Fruit fly (Drosophila melanogaster) whole organism, adult: Measurements from ENCODE around the gene CG31917.
A peak's percentile ranks its signal among the peaks of the same experiment; 100 is the strongest.

Experiments
- CG1620 ChIP-seq: fragments of 200-800 bp; sonication (Bioruptor generic); optimal IDR thresholded peaks from 2 replicates; lab custom pipeline; 2016; ENCODE audit warnings: missing biosample characterization, missing genetic modification characterization
- CG33017 ChIP-seq: fragments of 200-800 bp; sonication (Bioruptor generic); optimal IDR thresholded peaks from 2 replicates; lab custom pipeline; 2018; ENCODE audit warnings: missing biosample characterization, mild to moderate bottlenecking, missing genetic modification characterization, moderate library complexity
- CG5204 ChIP-seq: fragments of 200-800 bp; sonication (Bioruptor generic); optimal IDR thresholded peaks from 2 replicates; lab custom pipeline; 2016; ENCODE audit warnings: missing biosample characterization, missing genetic modification characterization
- CG7045 ChIP-seq: fragments of 200-800 bp; sonication (Bioruptor generic); optimal IDR thresholded peaks from 2 replicates; lab custom pipeline; 2017; ENCODE audit warnings: missing biosample characterization, mild to moderate bottlenecking, missing genetic modification characterization
- CG7101 ChIP-seq: fragments of 200-800 bp; sonication (Bioruptor generic); optimal IDR thresholded peaks from 2 replicates; lab custom pipeline; 2018; ENCODE audit warnings: missing biosample characterization, mild to moderate bottlenecking, missing genetic modification characterization, moderate library complexity
- Clk ChIP-seq: fragments of 200-800 bp; sonication (Bioruptor generic); optimal IDR thresholded peaks from 2 replicates; lab custom pipeline; 2017; ENCODE audit warnings: missing biosample characterization, missing genetic modification characterization
- Crg-1 ChIP-seq: fragments of 200-800 bp; sonication (Bioruptor generic); optimal IDR thresholded peaks from 2 replicates; lab custom pipeline; 2016; ENCODE audit warnings: missing biosample characterization, missing genetic modification characterization
- Mnt ChIP-seq: fragments of 200-800 bp; sonication (Bioruptor generic); optimal IDR thresholded peaks from 2 replicates; lab custom pipeline; 2016; ENCODE audit warnings: missing biosample characterization, mild to moderate bottlenecking, missing genetic modification characterization
- bab1 ChIP-seq: fragments of 200-800 bp; sonication (Bioruptor generic); optimal IDR thresholded peaks from 3 replicates; lab custom pipeline; 2019; ENCODE audit warnings: missing biosample characterization, mild to moderate bottlenecking, missing genetic modification characterization, moderate library complexity
- cic ChIP-seq: fragments of 200-800 bp; sonication (Bioruptor generic); optimal IDR thresholded peaks from 2 replicates; lab custom pipeline; 2017; ENCODE audit warnings: missing biosample characterization, mild to moderate bottlenecking, missing genetic modification characterization, moderate library complexity
- cnc ChIP-seq, 2 experiments: fragments of >200 bp; optimal IDR thresholded peaks; 2 replicates each; lab custom pipeline; 2017
- kay ChIP-seq: fragments of 200-800 bp; sonication (Bioruptor generic); peaks from one replicate; lab custom pipeline; 2016; ENCODE audit warnings: missing biosample characterization, missing genetic modification characterization, borderline replicate concordance
- pad ChIP-seq: fragments of 200-800 bp; sonication (Bioruptor generic); optimal IDR thresholded peaks from 3 replicates; lab custom pipeline; 2017; ENCODE audit warnings: missing biosample characterization, missing genetic modification characterization, mild to moderate bottlenecking, moderate library complexity, missing genetic modification reagents

- no peak for TF ChIP-seq CG5204
- TF ChIP-seq pad = peak; percentile 86
- TF ChIP-seq CG7101 (tag; lab: Kevin White, UChicago) = peak; percentile 93
- peak; percentile 95 for TF ChIP-seq CG1620 (GFP tag; lab: Kevin White, UChicago)
- TF ChIP-seq CG33017 (tag; lab: Kevin White, UChicago) = peak; percentile 89
- peak; percentile 86 for TF ChIP-seq Mnt (GFP tag; lab: Kevin White, UChicago)
- TF ChIP-seq Clk (GFP tag; lab: Kevin White, UChicago) = peak; percentile 90
- TF ChIP-seq cic = peak; percentile 84
- TF ChIP-seq bab1 (GFP tag; lab: Kevin White, UChicago) = peak; percentile 95
- no peak for TF ChIP-seq kay (GFP tag; lab: Kevin White, UChicago)
- TF ChIP-seq cnc (optimal IDR thresholded peaks at IDR 0.05; lab: Kevin White, UChicago) = no peak
- peak; percentile 94 for TF ChIP-seq CG7045 (GFP tag; lab: Kevin White, UChicago)
- peak; percentile 92 for TF ChIP-seq Crg-1 (GFP tag; lab: Kevin White, UChicago)
These were observed 33.6 kb downstream of the CG31917 start, which contains the start of the genes Gmd and CG3792 for dm6 chr2L:4976988-4977551.
